Worm (Caenorhabditis elegans) whole organism, L4 larva: ENCODE data around the gene glc-4.

Source experiments
- D1046.2 ChIP-seq: fragments of 200-800 bp; sonication (Bioruptor generic); IDR thresholded peaks from 2 replicates; pipeline ENCODE4 v1.3.6; 2022; ENCODE audit warnings: missing genetic modification characterization, missing compliant biosample characterization
- T26A8.4 ChIP-seq: fragments of 200-800 bp; sonication (Bioruptor generic); IDR thresholded peaks from 2 replicates; pipeline ENCODE4 v1.3.6; 2022; ENCODE audit warnings: missing genetic modification characterization, missing compliant biosample characterization
- ZK337.2 ChIP-seq: fragments of 200-800 bp; sonication (Bioruptor generic); IDR thresholded peaks from 2 replicates; pipeline ENCODE4 v1.3.6; 2022; ENCODE audit warnings: missing genetic modification reagents, missing genetic modification characterization, missing compliant biosample characterization
- ZK546.5 ChIP-seq, 2 experiments: sonication (generic microtip); optimal IDR thresholded peaks; 2 replicates each; lab custom pipeline; 2017; ENCODE audit warnings: missing biosample characterization in 2 of 2, missing genetic modification characterization in 2 of 2
- ctbp-1 ChIP-seq: fragments of 200-800 bp; sonication (Bioruptor generic); IDR thresholded peaks from 2 replicates; pipeline ENCODE4 v1.3.6; 2022; ENCODE audit warnings: missing genetic modification reagents, missing genetic modification characterization, missing compliant biosample characterization
- daf-12 ChIP-seq: fragments of 150-350 bp; optimal IDR thresholded peaks from 2 replicates; lab custom pipeline; 2014; ENCODE audit warnings: missing biosample characterization, missing genetic modification reagents, missing genetic modification characterization
- daf-16 ChIP-seq, 3 experiments: sonication (generic microtip); optimal IDR thresholded peaks; 2 replicates each; lab custom pipeline; 2016 to 2017; ENCODE audit warnings: missing genetic modification characterization in 3 of 3, missing genetic modification reagents in 3 of 3, mild to moderate bottlenecking in 2 of 3, missing compliant biosample characterization in 2 of 3, missing biosample characterization in 1 of 3, moderate library complexity in 1 of 3
- daf-19 ChIP-seq: fragments of 200-800 bp; sonication (Bioruptor generic); conservative IDR thresholded peaks from 2 replicates; pipeline ENCODE4 v1.3.6; 2022; ENCODE audit warnings: missing genetic modification characterization, missing compliant biosample characterization
- dve-1 ChIP-seq: sonication (generic microtip); optimal IDR thresholded peaks from 2 replicates; lab custom pipeline; 2017; ENCODE audit warnings: antibody characterized with exemption, mild to moderate bottlenecking, missing genetic modification characterization, missing compliant biosample characterization; ENCODE audit not compliant: insufficient read depth
- hmg-1.1 ChIP-seq: fragments of 200-800 bp; sonication (Bioruptor generic); IDR thresholded peaks from 2 replicates; pipeline ENCODE4 v1.3.6; 2022; ENCODE audit warnings: missing genetic modification reagents, missing genetic modification characterization, missing compliant biosample characterization
- lin-13 ChIP-seq: fragments of 150-350 bp; optimal IDR thresholded peaks from 2 replicates; lab custom pipeline; 2014; ENCODE audit warnings: missing biosample characterization, missing genetic modification reagents, missing genetic modification characterization
- lin-38 ChIP-seq: fragments of 200-800 bp; sonication (Bioruptor generic); IDR thresholded peaks from 2 replicates; pipeline ENCODE4 v1.3.6; 2022; ENCODE audit warnings: missing genetic modification reagents, missing genetic modification characterization, missing compliant biosample characterization
- lin-39 ChIP-seq: fragments of 150-350 bp; optimal IDR thresholded peaks from 2 replicates; lab custom pipeline; 2014; ENCODE audit warnings: missing biosample characterization, missing genetic modification reagents, missing genetic modification characterization
- lsy-2 ChIP-seq, 2 experiments: fragments of 150-350 bp in 1 of 2; sonication (generic microtip) in 1 of 2; optimal IDR thresholded peaks; 2 replicates each; lab custom pipeline; 2014 to 2017; ENCODE audit warnings: missing biosample characterization in 2 of 2, missing genetic modification characterization in 2 of 2
- mdl-1 ChIP-seq, 2 experiments: fragments of 150-350 bp in 1 of 2; sonication (generic microtip) in 1 of 2; optimal IDR thresholded peaks; 2 replicates each; lab custom pipeline; 2014 to 2017; ENCODE audit warnings: missing biosample characterization in 2 of 2, missing genetic modification characterization in 2 of 2
- mdt-29 ChIP-seq: fragments of 200-800 bp; sonication (Bioruptor generic); IDR thresholded peaks from 2 replicates; pipeline ENCODE4 v1.3.6; 2022; ENCODE audit warnings: missing genetic modification reagents, missing genetic modification characterization, missing compliant biosample characterization
- nhr-10 ChIP-seq: fragments of 150-350 bp; optimal IDR thresholded peaks from 2 replicates; lab custom pipeline; 2014; ENCODE audit warnings: missing biosample characterization, missing genetic modification characterization
- nhr-28 ChIP-seq: fragments of 150-350 bp; optimal IDR thresholded peaks from 2 replicates; lab custom pipeline; 2014; ENCODE audit warnings: missing biosample characterization, missing genetic modification characterization
- pha-4 ChIP-seq, 2 experiments: fragments of 150-350 bp in 1 of 2; fragments of 200-800 bp in 1 of 2; sonication (Bioruptor generic) in 1 of 2; IDR thresholded peaks in 1 of 2; optimal IDR thresholded peaks in 1 of 2; 2 replicates each; pipeline versions ENCODE4 v1.3.6 to Lab custom; 2014 to 2022; ENCODE audit warnings: missing genetic modification characterization in 2 of 2, missing genetic modification reagents in 2 of 2, missing biosample characterization in 1 of 2, missing compliant biosample characterization in 1 of 2
- php-3 ChIP-seq: fragments of 200-800 bp; sonication (Bioruptor generic); IDR thresholded peaks from 2 replicates; pipeline ENCODE4 v1.3.6; 2022; ENCODE audit warnings: missing genetic modification reagents, missing genetic modification characterization, missing compliant biosample characterization
- pqm-1 ChIP-seq: sonication (generic microtip); optimal IDR thresholded peaks from 2 replicates; lab custom pipeline; 2017; ENCODE audit warnings: missing biosample characterization, missing genetic modification characterization
- rbr-2 ChIP-seq: sonication (generic microtip); optimal IDR thresholded peaks from 2 replicates; lab custom pipeline; 2016; ENCODE audit warnings: missing genotype, missing genetic modification characterization, missing compliant biosample characterization
- sdz-12 ChIP-seq: fragments of 200-800 bp; sonication (Bioruptor generic); optimal IDR thresholded peaks from 2 replicates; lab custom pipeline; 2018; ENCODE audit warnings: mild to moderate bottlenecking, missing genetic modification characterization, missing compliant biosample characterization
- skn-1 ChIP-seq: fragments of 150-350 bp; optimal IDR thresholded peaks from 2 replicates; lab custom pipeline; 2014; ENCODE audit warnings: missing biosample characterization, missing genetic modification characterization
- tag-97 ChIP-seq: fragments of 200-800 bp; sonication (Bioruptor generic); IDR thresholded peaks from 2 replicates; pipeline ENCODE4 v1.3.6; 2022; ENCODE audit warnings: missing genetic modification characterization, missing compliant biosample characterization
- tra-1 ChIP-seq: fragments of 200-800 bp; sonication (Bioruptor generic); IDR thresholded peaks from 2 replicates; pipeline ENCODE4 v1.3.6; 2022; ENCODE audit warnings: missing genetic modification reagents, missing genetic modification characterization, missing compliant biosample characterization
- unc-130 ChIP-seq: sonication (generic microtip); optimal IDR thresholded peaks from 2 replicates; lab custom pipeline; 2016; ENCODE audit warnings: missing genetic modification reagents, missing genetic modification characterization, missing compliant biosample characterization
- unc-62 ChIP-seq, 3 experiments: fragments of 150-350 bp in 1 of 3; sonication (generic microtip); optimal IDR thresholded peaks in 2 of 3; peaks in 1 of 3; 1 replicate in 1 of 3; 2 replicates in 2 of 3; lab custom pipeline; 2014 to 2017; ENCODE audit warnings: missing biosample characterization in 3 of 3, missing genetic modification characterization in 3 of 3, missing genetic modification reagents in 3 of 3, missing genotype in 1 of 3
- zag-1 ChIP-seq: fragments of 150-350 bp; optimal IDR thresholded peaks from 2 replicates; lab custom pipeline; 2014; ENCODE audit warnings: missing biosample characterization, missing genetic modification characterization
- zfp-2 ChIP-seq: sonication (generic microtip); optimal IDR thresholded peaks from 2 replicates; lab custom pipeline; 2016; ENCODE audit warnings: mild to moderate bottlenecking, missing genetic modification characterization, missing compliant biosample characterization
- zip-11 ChIP-seq: fragments of 200-800 bp; sonication (Bioruptor generic); IDR thresholded peaks from 2 replicates; pipeline ENCODE4 v1.3.6; 2022; ENCODE audit warnings: missing genetic modification characterization, missing compliant biosample characterization
- ztf-7 ChIP-seq: fragments of 150-350 bp; optimal IDR thresholded peaks from 2 replicates; lab custom pipeline; 2014; ENCODE audit warnings: missing biosample characterization, missing genetic modification characterization

Gene glc-4

ce11 chrII:7147550-7147949 lies 27.2 kb downstream of the glc-4 start (continued):
- TF ChIP-seq dve-1 (tag; lab: Kevin White, UChicago) (peak; percentile 34), unc-62 (GFP tag; optimal IDR thresholded peaks at IDR 0.05 in 1 of 2; lab: Kevin White, UChicago) (no peak), unc-62 (tag; optimal IDR thresholded peaks at IDR 0.05; lab: Kevin White, UChicago) (no peak)

- TF ChIP-seq tra-1 (GFP tag; lab: Robert Waterston, UW) (no peak), T26A8.4 (GFP tag; lab: Robert Waterston, UW) (no peak), lin-39 (no peak), zfp-2 (tag; lab: Kevin White, UChicago) (no peak), rbr-2 (tag; lab: Kevin White, UChicago) (no peak), ztf-7 (tag; lab: Kevin White, UChicago) (no peak), mdt-29 (GFP tag; lab: Robert Waterston, UW) (no peak), nhr-10 (tag; lab: Kevin White, UChicago) (no peak), ZK546.5 (tag; optimal IDR thresholded peaks at IDR 0.05; lab: Kevin White, UChicago) (no peak), daf-19 (no peak), D1046.2 (GFP tag; lab: Robert Waterston, UW) (no peak), tag-97 (GFP tag; lab: Robert Waterston, UW) (no peak), mdl-1 (tag; optimal IDR thresholded peaks at IDR 0.05; lab: Kevin White, UChicago) (no peak), ctbp-1 (GFP tag; lab: Robert Waterston, UW) (no peak), skn-1 (no peak), lsy-2 (tag; optimal IDR thresholded peaks at IDR 0.05; lab: Kevin White, UChicago) (no peak), lin-13 (GFP tag; lab: Kevin White, UChicago) (no peak), daf-12 (tag; lab: Kevin White, UChicago) (no peak), ZK337.2 (no peak)
Measured at ce11 chrII:7146240-7146639, 28.5 kb downstream of the glc-4 start.

ce11 chrII:7144307-7144706 lies 30.4 kb downstream of the glc-4 start, which contains the start of gene npr-31:
TSS of gene npr-31 (plus strand) at chrII:7144607.
- TF ChIP-seq zag-1 (no peak), pha-4 (GFP tag; IDR thresholded peaks at IDR 0.05; lab: Robert Waterston, UW) (no peak), pha-4 (tag; optimal IDR thresholded peaks at IDR 0.05; lab: Kevin White, UChicago) (no peak), daf-19 (no peak), daf-16 (GFP tag; optimal IDR thresholded peaks at IDR 0.05; lab: Kevin White, UChicago) (no peak), daf-16 (tag; optimal IDR thresholded peaks at IDR 0.05; lab: Kevin White, UChicago) (no peak), dve-1 (tag; lab: Kevin White, UChicago) (no peak), nhr-10 (tag; lab: Kevin White, UChicago) (no peak)
- TF ChIP-seq, all 104 proteins: peak for 0

ce11 chrII:7139064-7139463 lies 35.7 kb downstream of the glc-4 start:
- no peak for TF ChIP-seq sdz-12 (GFP tag; lab: Kevin White, UChicago)
- peak; percentile 86 for TF ChIP-seq pqm-1
- no peak for TF ChIP-seq dve-1 (tag; lab: Kevin White, UChicago)
- TF ChIP-seq php-3 (GFP tag; lab: Robert Waterston, UW) = peak; percentile 65
- TF ChIP-seq nhr-28 = peak; percentile 60
- peak in 1 of 2 experiments; percentile 53 for TF ChIP-seq unc-62 (GFP tag; optimal IDR thresholded peaks at IDR 0.05 in 1 of 2; lab: Kevin White, UChicago)
- TF ChIP-seq unc-62 (tag; optimal IDR thresholded peaks at IDR 0.05; lab: Kevin White, UChicago) = no peak
- TF ChIP-seq daf-16 (GFP tag; optimal IDR thresholded peaks at IDR 0.05; lab: Kevin White, UChicago) = no peak
- peak; percentile 92 for TF ChIP-seq daf-16 (tag; optimal IDR thresholded peaks at IDR 0.05; lab: Kevin White, UChicago)

- TF ChIP-seq unc-62 (GFP tag; optimal IDR thresholded peaks at IDR 0.05 in 1 of 2; lab: Kevin White, UChicago) (peak in 1 of 2 experiments; percentile 55), unc-62 (tag; optimal IDR thresholded peaks at IDR 0.05; lab: Kevin White, UChicago) (no peak), hmg-1.1 (GFP tag; lab: Robert Waterston, UW) (no peak), lsy-2 (tag; optimal IDR thresholded peaks at IDR 0.05; lab: Kevin White, UChicago) (peak in 1 of 2 experiments; percentile 96), daf-16 (GFP tag; optimal IDR thresholded peaks at IDR 0.05; lab: Kevin White, UChicago) (no peak), daf-16 (tag; optimal IDR thresholded peaks at IDR 0.05; lab: Kevin White, UChicago) (peak; percentile 74), lin-38 (GFP tag; lab: Robert Waterston, UW) (peak; percentile 43), zip-11 (GFP tag; lab: Robert Waterston, UW) (no peak), unc-130 (GFP tag; lab: Kevin White, UChicago) (peak; percentile 23)
Measured at ce11 chrII:7131871-7132693, 42.7 kb downstream of the glc-4 start, which contains the start of the genes T07F8.4 and gld-3. TSS of gene T07F8.4 (minus strand) at chrII:7132032. TSS of gene gld-3 (plus strand) at chrII:7132643.
